Worm (Caenorhabditis elegans) whole organism, L1 larva: ENCODE measurements around the gene Y17G7B.23.

Experiments
- C16A3.4 ChIP-seq: fragments of 150-350 bp; optimal IDR thresholded peaks from 2 replicates; lab custom pipeline; 2014; ENCODE audit warnings: missing biosample characterization, missing genetic modification characterization
- F16B12.6 ChIP-seq: fragments of 150-350 bp; optimal IDR thresholded peaks from 2 replicates; lab custom pipeline; 2014; ENCODE audit warnings: missing biosample characterization, missing genetic modification characterization
- alr-1 ChIP-seq: fragments of 200-800 bp; sonication (Bioruptor generic); optimal IDR thresholded peaks from 2 replicates; lab custom pipeline; 2018; ENCODE audit warnings: borderline replicate concordance, mild to moderate bottlenecking, missing genetic modification characterization, missing compliant biosample characterization
- ama-1 ChIP-seq: fragments of 150-350 bp; optimal IDR thresholded peaks from 2 replicates; lab custom pipeline; 2014
- blmp-1 ChIP-seq: fragments of 150-350 bp; optimal IDR thresholded peaks from 2 replicates; lab custom pipeline; 2014; ENCODE audit warnings: missing biosample characterization, missing genetic modification characterization
- ceh-88 ChIP-seq: fragments of 200-800 bp; sonication (Bioruptor generic); IDR thresholded peaks from 2 replicates; pipeline ENCODE4 v1.3.6; 2022; ENCODE audit warnings: missing genetic modification characterization, missing compliant biosample characterization
- egl-13 ChIP-seq: sonication (generic microtip); optimal IDR thresholded peaks from 2 replicates; lab custom pipeline; 2016; ENCODE audit warnings: missing genotype, missing genetic modification reagents, missing genetic modification characterization, missing compliant biosample characterization
- elt-2 ChIP-seq: sonication (generic microtip); optimal IDR thresholded peaks from 2 replicates; lab custom pipeline; 2016; ENCODE audit warnings: missing genetic modification characterization, mild to moderate bottlenecking, inconsistent platforms, missing compliant biosample characterization, missing genetic modification reagents
- elt-3 ChIP-seq, 6 experiments: fragments of 150-350 bp in 1 of 6; sonication (generic microtip); optimal IDR thresholded peaks; 2 replicates each; lab custom pipeline; 2017 to 2018; ENCODE audit warnings: missing biosample characterization in 6 of 6, missing genetic modification characterization in 6 of 6, inconsistent platforms in 1 of 6
- fkh-4 ChIP-seq: sonication (generic microtip); optimal IDR thresholded peaks from 2 replicates; lab custom pipeline; 2016; ENCODE audit warnings: missing compliant biosample characterization, missing genetic modification characterization, borderline replicate concordance
- fos-1 ChIP-seq: fragments of 150-350 bp; optimal IDR thresholded peaks from 2 replicates; lab custom pipeline; 2014; ENCODE audit warnings: missing biosample characterization, missing genetic modification characterization
- grh-1 ChIP-seq: fragments of 200-800 bp; sonication (Bioruptor generic); IDR thresholded peaks from 2 replicates; pipeline ENCODE4 v1.3.6; 2022; ENCODE audit warnings: missing genetic modification reagents, missing genetic modification characterization, missing compliant biosample characterization
- hlh-17 ChIP-seq: fragments of 200-800 bp; sonication (Bioruptor generic); optimal IDR thresholded peaks from 2 replicates; lab custom pipeline; 2018; ENCODE audit warnings: missing genetic modification characterization, mild to moderate bottlenecking, missing compliant biosample characterization, moderate library complexity, borderline replicate concordance
- lin-13 ChIP-seq: fragments of 150-350 bp; optimal IDR thresholded peaks from 2 replicates; lab custom pipeline; 2014; ENCODE audit warnings: missing biosample characterization, missing genetic modification reagents, missing genetic modification characterization
- lin-14 ChIP-seq: fragments of 200-800 bp; sonication (Bioruptor generic); optimal IDR thresholded peaks from 2 replicates; lab custom pipeline; 2018; ENCODE audit warnings: mild to moderate bottlenecking, missing genetic modification characterization, moderate library complexity, missing compliant biosample characterization
- lin-15B ChIP-seq: fragments of 150-350 bp; sonication (generic microtip); optimal IDR thresholded peaks from 3 replicates; lab custom pipeline; 2014; ENCODE audit warnings: missing biosample characterization, missing genetic modification characterization
- lin-35 ChIP-seq, 2 experiments: fragments of 150-350 bp; optimal IDR thresholded peaks; 2 replicates each; lab custom pipeline; 2014; ENCODE audit warnings: missing biosample characterization in 2 of 2, missing genetic modification characterization in 2 of 2, missing genetic modification reagents in 2 of 2
- lin-39 ChIP-seq: fragments of 150-350 bp; optimal IDR thresholded peaks from 2 replicates; lab custom pipeline; 2014; ENCODE audit warnings: missing biosample characterization, missing genetic modification reagents, missing genetic modification characterization
- lir-3 ChIP-seq: sonication (generic microtip); optimal IDR thresholded peaks from 2 replicates; lab custom pipeline; 2016; ENCODE audit warnings: mild to moderate bottlenecking, missing genetic modification characterization, moderate library complexity, missing compliant biosample characterization; ENCODE audit not compliant: poor library complexity
- mab-9 ChIP-seq: fragments of 200-800 bp; sonication (Bioruptor generic); IDR thresholded peaks from 2 replicates; pipeline ENCODE4 v1.3.6; 2022; ENCODE audit warnings: missing genetic modification reagents, missing genetic modification characterization, missing compliant biosample characterization
- mdl-1 ChIP-seq, 2 experiments: fragments of 150-350 bp; optimal IDR thresholded peaks; 2 replicates each; lab custom pipeline; 2014 to 2017; ENCODE audit warnings: missing biosample characterization in 2 of 2, missing genetic modification characterization in 2 of 2, inconsistent platforms in 1 of 2
- mef-2 ChIP-seq: fragments of 150-350 bp; optimal IDR thresholded peaks from 2 replicates; lab custom pipeline; 2014; ENCODE audit warnings: missing biosample characterization, missing genetic modification characterization
- mep-1 ChIP-seq: fragments of 150-350 bp; optimal IDR thresholded peaks from 2 replicates; lab custom pipeline; 2014; ENCODE audit warnings: missing biosample characterization, missing genetic modification characterization
- nhr-19 ChIP-seq: fragments of 200-800 bp; sonication (Bioruptor generic); conservative IDR thresholded peaks from 2 replicates; pipeline ENCODE4 v1.3.6; 2022; ENCODE audit warnings: missing genetic modification characterization, missing compliant biosample characterization
- nhr-28 ChIP-seq: fragments of 150-350 bp; optimal IDR thresholded peaks from 2 replicates; lab custom pipeline; 2014; ENCODE audit warnings: missing biosample characterization, missing genetic modification characterization
- nhr-47 ChIP-seq: sonication (generic microtip); optimal IDR thresholded peaks from 2 replicates; lab custom pipeline; 2016; ENCODE audit warnings: mild to moderate bottlenecking, missing genetic modification characterization, moderate library complexity, missing compliant biosample characterization
- nhr-77 ChIP-seq: fragments of 150-350 bp; optimal IDR thresholded peaks from 2 replicates; lab custom pipeline; 2014; ENCODE audit warnings: missing biosample characterization, missing genetic modification characterization
- nhr-90 ChIP-seq: sonication (generic microtip); optimal IDR thresholded peaks from 2 replicates; lab custom pipeline; 2016; ENCODE audit warnings: mild to moderate bottlenecking, missing genetic modification characterization, missing compliant biosample characterization; ENCODE audit not compliant: poor library complexity
- pax-3 ChIP-seq: fragments of 200-800 bp; sonication (Bioruptor generic); optimal IDR thresholded peaks from 2 replicates; lab custom pipeline; 2018; ENCODE audit warnings: mild to moderate bottlenecking, missing genetic modification characterization, moderate library complexity, missing compliant biosample characterization
- pqm-1 ChIP-seq: sonication (generic microtip); optimal IDR thresholded peaks from 3 replicates; lab custom pipeline; 2017; ENCODE audit warnings: missing biosample characterization, missing genetic modification characterization
- rnt-1 ChIP-seq: sonication (generic microtip); optimal IDR thresholded peaks from 2 replicates; lab custom pipeline; 2016; ENCODE audit warnings: mild to moderate bottlenecking, missing genetic modification characterization, moderate library complexity, missing compliant biosample characterization
- skn-1 ChIP-seq: fragments of 150-350 bp; optimal IDR thresholded peaks from 2 replicates; lab custom pipeline; 2014; ENCODE audit warnings: missing biosample characterization, missing genetic modification characterization
- snpc-4 ChIP-seq: fragments of 150-350 bp; optimal IDR thresholded peaks from 2 replicates; lab custom pipeline; 2014; ENCODE audit warnings: missing biosample characterization, missing genetic modification characterization
- sox-4 ChIP-seq: sonication (generic microtip); optimal IDR thresholded peaks from 2 replicates; lab custom pipeline; 2016; ENCODE audit warnings: missing genetic modification characterization, missing compliant biosample characterization
- sptf-1 ChIP-seq: fragments of 150-350 bp; optimal IDR thresholded peaks from 2 replicates; lab custom pipeline; 2014; ENCODE audit warnings: missing biosample characterization, missing genetic modification characterization
- tbx-2 ChIP-seq: sonication (generic microtip); optimal IDR thresholded peaks from 2 replicates; lab custom pipeline; 2016; ENCODE audit warnings: missing genetic modification characterization, missing compliant biosample characterization
- tlp-1 ChIP-seq: fragments of 150-350 bp; optimal IDR thresholded peaks from 2 replicates; lab custom pipeline; 2014; ENCODE audit warnings: missing biosample characterization, missing genetic modification characterization
- unc-130 ChIP-seq: fragments of 150-350 bp; optimal IDR thresholded peaks from 2 replicates; lab custom pipeline; 2017; ENCODE audit warnings: missing biosample characterization, missing genetic modification characterization, inconsistent platforms
- unc-30 ChIP-seq: sonication (generic microtip); optimal IDR thresholded peaks from 2 replicates; lab custom pipeline; 2017; ENCODE audit warnings: missing biosample characterization, missing genetic modification characterization
- unc-62 ChIP-seq: fragments of 150-350 bp; optimal IDR thresholded peaks from 2 replicates; lab custom pipeline; 2014; ENCODE audit warnings: missing biosample characterization, missing genetic modification reagents, missing genetic modification characterization
- unc-86 ChIP-seq: sonication (generic microtip); optimal IDR thresholded peaks from 2 replicates; lab custom pipeline; 2016; ENCODE audit warnings: missing genetic modification characterization, missing compliant biosample characterization
- vab-15 ChIP-seq: sonication (generic microtip); optimal IDR thresholded peaks from 2 replicates; lab custom pipeline; 2017; ENCODE audit warnings: missing genotype, mild to moderate bottlenecking, missing genetic modification characterization, missing compliant biosample characterization
- xbp-1 ChIP-seq: sonication (generic microtip); optimal IDR thresholded peaks from 2 replicates; lab custom pipeline; 2016; ENCODE audit warnings: missing genetic modification characterization, missing compliant biosample characterization

Gene Y17G7B.23

ce11 chrII:11967507-11968127 lies 31.4 kb upstream of the Y17G7B.23 start, which contains the start of gene W03C9.5 (continued):
- TF ChIP-seq unc-86 (tag; lab: Kevin White, UChicago) (peak; percentile 92), sox-4 (tag; lab: Kevin White, UChicago) (peak; percentile 72), elt-3 (tag; optimal IDR thresholded peaks at IDR 0.05; lab: Kevin White, UChicago) (peak in 3 of 6 experiments; percentile 36 to 88 (median 82)), nhr-47 (tag; lab: Kevin White, UChicago) (peak; percentile 96), mab-9 (GFP tag; lab: Robert Waterston, UW) (peak; percentile 76), lir-3 (tag; lab: Kevin White, UChicago) (peak; percentile 94), grh-1 (GFP tag; lab: Robert Waterston, UW) (peak; percentile 65), skn-1 (tag; lab: Kevin White, UChicago) (peak; percentile 95), xbp-1 (peak; percentile 89), ceh-88 (GFP tag; lab: Robert Waterston, UW) (peak; percentile 93), nhr-90 (tag; lab: Kevin White, UChicago) (peak; percentile 94), snpc-4 (peak; percentile 82), pax-3 (peak; percentile 96), elt-2 (tag; lab: Kevin White, UChicago) (peak; percentile 78), lin-15B (tag; lab: Kevin White, UChicago) (peak; percentile 97), alr-1 (tag; lab: Kevin White, UChicago) (no peak), egl-13 (tag; lab: Kevin White, UChicago) (peak; percentile 90), F16B12.6 (tag; lab: Kevin White, UChicago) (peak; percentile 60), vab-15 (peak; percentile 97), blmp-1 (tag; lab: Kevin White, UChicago) (peak; percentile 77), ama-1 (lab: Kevin White, UChicago) (peak; percentile 19), nhr-77 (peak; percentile 90), fkh-4 (tag; lab: Kevin White, UChicago) (peak; percentile 46), lin-39 (tag; lab: Kevin White, UChicago) (no peak), rnt-1 (tag; lab: Kevin White, UChicago) (peak; percentile 96), lin-35 (GFP tag; optimal IDR thresholded peaks at IDR 0.05; lab: Kevin White, UChicago) (peak; percentile 89 to 94), hlh-17 (no peak), tbx-2 (tag; lab: Kevin White, UChicago) (peak; percentile 95), fos-1 (peak; percentile 88), unc-30 (no peak), unc-62 (no peak), unc-130 (tag; lab: Kevin White, UChicago) (peak; percentile 87), mep-1 (tag; lab: Kevin White, UChicago) (peak; percentile 95), lin-13 (peak; percentile 97), nhr-19 (GFP tag; lab: Robert Waterston, UW) (peak; percentile 93), nhr-28 (tag; lab: Kevin White, UChicago) (no peak), sptf-1 (no peak), C16A3.4 (tag; lab: Kevin White, UChicago) (peak; percentile 97), mdl-1 (tag; optimal IDR thresholded peaks at IDR 0.05; lab: Kevin White, UChicago) (peak in 1 of 2 experiments; percentile 98), mef-2 (tag; lab: Kevin White, UChicago) (peak; percentile 75), tlp-1 (tag; lab: Kevin White, UChicago) (no peak), pqm-1 (tag; lab: Kevin White, UChicago) (no peak), lin-14 (GFP tag; lab: Kevin White, UChicago) (peak; percentile 97)
- TF ChIP-seq, all 84 proteins: peak for 66
